Fruit fly (Drosophila melanogaster) whole organism, wandering third instar larva: ENCODE measurements around the gene bchs.

Experiments
- Abd-B ChIP-seq: fragments of >200 bp; optimal IDR thresholded peaks from 2 replicates; lab custom pipeline; 2017; ENCODE audit warnings: missing biosample characterization, missing genetic modification characterization
- Dfd ChIP-seq: fragments of >200 bp; optimal IDR thresholded peaks from 2 replicates; lab custom pipeline; 2017; ENCODE audit warnings: missing biosample characterization, missing genetic modification characterization
- Hr78 ChIP-seq: fragments of >200 bp; optimal IDR thresholded peaks from 2 replicates; lab custom pipeline; 2017; ENCODE audit warnings: missing biosample characterization, missing genetic modification characterization
- Hr83 ChIP-seq: fragments of 200-300 bp; sonication (Bioruptor generic); optimal IDR thresholded peaks from 2 replicates; lab custom pipeline; 2016; ENCODE audit warnings: missing biosample characterization, mild to moderate bottlenecking, missing genetic modification characterization, moderate library complexity; ENCODE audit not compliant: poor library complexity, severe bottlenecking
- Myc ChIP-seq: fragments of >200 bp; optimal IDR thresholded peaks from 2 replicates; lab custom pipeline; 2017
- N ChIP-seq: fragments of >200 bp; optimal IDR thresholded peaks from 2 replicates; lab custom pipeline; 2018; ENCODE audit warnings: missing biosample characterization, missing external identifiers, missing genetic modification characterization
- Sp1 ChIP-seq: fragments of 200-800 bp; sonication (Bioruptor generic); optimal IDR thresholded peaks from 3 replicates; lab custom pipeline; 2019; ENCODE audit warnings: missing biosample characterization, mild to moderate bottlenecking, missing genetic modification characterization, moderate library complexity
- br ChIP-seq: fragments of 200-800 bp; sonication (Bioruptor generic); optimal IDR thresholded peaks from 2 replicates; lab custom pipeline; 2016; ENCODE audit warnings: missing biosample characterization, missing genetic modification characterization
- fru ChIP-seq: fragments of 200-800 bp; sonication (Bioruptor generic); optimal IDR thresholded peaks from 3 replicates; lab custom pipeline; 2016; ENCODE audit warnings: missing biosample characterization, mild to moderate bottlenecking, missing genetic modification characterization
- h ChIP-seq: fragments of 200-800 bp; sonication (Bioruptor generic); optimal IDR thresholded peaks from 3 replicates; lab custom pipeline; 2016; ENCODE audit warnings: missing biosample characterization, mild to moderate bottlenecking, missing genetic modification characterization
- jim ChIP-seq: fragments of 175-275, 200-325 bp; sonication (Bioruptor generic); optimal IDR thresholded peaks from 2 replicates; lab custom pipeline; 2016; ENCODE audit warnings: missing biosample characterization, mild to moderate bottlenecking, missing genetic modification characterization
- lola ChIP-seq: fragments of >200 bp; optimal IDR thresholded peaks from 2 replicates; lab custom pipeline; 2017; ENCODE audit warnings: missing biosample characterization, missing genetic modification characterization
- pan ChIP-seq: fragments of >200 bp; optimal IDR thresholded peaks from 2 replicates; lab custom pipeline; 2017
- psq ChIP-seq: fragments of 200-800 bp; sonication (Bioruptor generic); optimal IDR thresholded peaks from 3 replicates; lab custom pipeline; 2017; ENCODE audit warnings: missing biosample characterization, mild to moderate bottlenecking, missing genetic modification characterization, moderate library complexity

dm6 chr2L:5956706-5957105 is 49.7 kb downstream of the bchs start, which contains the start of the genes CG13998 and Vm26Ab:
- TF ChIP-seq psq (GFP tag; lab: Kevin White, UChicago): no peak
- no peak for TF ChIP-seq h (GFP tag; lab: Kevin White, UChicago)
- no peak for TF ChIP-seq Sp1 (GFP tag; lab: Kevin White, UChicago)
- TF ChIP-seq Abd-B (GFP tag; lab: Kevin White, UChicago): no peak
- TF ChIP-seq pan: no peak
- no peak for TF ChIP-seq fru (GFP tag; lab: Kevin White, UChicago)
- TF ChIP-seq Dfd (GFP tag; lab: Kevin White, UChicago): no peak
- no peak for TF ChIP-seq Hr78
- TF ChIP-seq br (GFP tag; lab: Kevin White, UChicago): no peak
- TF ChIP-seq jim (GFP tag; lab: Kevin White, UChicago): no peak
- TF ChIP-seq Hr83 (GFP tag; lab: Kevin White, UChicago): no peak
- no peak for TF ChIP-seq lola
- TF ChIP-seq N: no peak
- no peak for TF ChIP-seq Myc (lab: Kevin White, UChicago)
